Fruit fly (Drosophila melanogaster) whole organism, embryonic: ENCODE results near the gene Sodh1.

Source experiments
- Adf1 ChIP-seq: fragments of 200-800 bp; sonication (Bioruptor generic); IDR thresholded peaks from 2 replicates; pipeline ENCODE4 v1.3.6; 2022; ENCODE audit warnings: missing biosample characterization, missing genetic modification characterization
- Atf-2 ChIP-seq: fragments of 200-800 bp; sonication (Bioruptor generic); optimal IDR thresholded peaks from 2 replicates; lab custom pipeline; 2016; ENCODE audit warnings: missing biosample characterization, missing genetic modification characterization
- BEAF-32 ChIP-seq: fragments of 200-800 bp; sonication (Bioruptor generic); optimal IDR thresholded peaks from 3 replicates; lab custom pipeline; 2017; ENCODE audit warnings: missing biosample characterization, missing genetic modification characterization, mild to moderate bottlenecking, moderate library complexity, missing genetic modification reagents
- CG10321 ChIP-seq: fragments of 200-800 bp; sonication (Bioruptor generic); IDR thresholded peaks from 2 replicates; pipeline ENCODE4 v1.3.6; 2022; ENCODE audit warnings: missing biosample characterization, missing genetic modification characterization
- CG10979 ChIP-seq: fragments of 200-800 bp; sonication (Bioruptor generic); optimal IDR thresholded peaks from 2 replicates; lab custom pipeline; 2018; ENCODE audit warnings: missing biosample characterization, mild to moderate bottlenecking, missing genetic modification characterization, moderate library complexity
- CG15269 ChIP-seq: fragments of 200-800 bp; sonication (Bioruptor generic); optimal IDR thresholded peaks from 2 replicates; lab custom pipeline; 2018; ENCODE audit warnings: missing biosample characterization, mild to moderate bottlenecking, missing genetic modification characterization, moderate library complexity
- CG2678 ChIP-seq: fragments of 200-800 bp; sonication (Bioruptor generic); optimal IDR thresholded peaks from 3 replicates; lab custom pipeline; 2019; ENCODE audit warnings: missing biosample characterization, mild to moderate bottlenecking, missing genetic modification characterization, moderate library complexity
- CG3407 ChIP-seq: fragments of 200-800 bp; sonication (Bioruptor generic); optimal IDR thresholded peaks from 2 replicates; lab custom pipeline; 2018; ENCODE audit warnings: missing biosample characterization, mild to moderate bottlenecking, missing genetic modification characterization
- CG34224 ChIP-seq: fragments of 200-800 bp; sonication (Bioruptor generic); IDR thresholded peaks from 3 replicates; pipeline ENCODE4 v1.3.6; 2022; ENCODE audit warnings: missing biosample characterization, missing genetic modification characterization; ENCODE audit not compliant: partially characterized antibody
- CG42726 ChIP-seq: fragments of 200-800 bp; sonication (Bioruptor generic); IDR thresholded peaks from 2 replicates; pipeline ENCODE4 v1.3.6; 2022; ENCODE audit warnings: missing biosample characterization, missing genetic modification characterization; ENCODE audit not compliant: partially characterized antibody
- CG6813 ChIP-seq: fragments of 200-800 bp; sonication (Bioruptor generic); optimal IDR thresholded peaks from 2 replicates; lab custom pipeline; 2017; ENCODE audit warnings: missing biosample characterization, missing genetic modification characterization, mild to moderate bottlenecking, moderate library complexity, missing genetic modification reagents
- CG7372 ChIP-seq: fragments of 200-800 bp; sonication (Bioruptor generic); IDR thresholded peaks from 2 replicates; pipeline ENCODE4 v1.3.6; 2022; ENCODE audit warnings: missing biosample characterization, missing genetic modification characterization
- CkIIα-i1 ChIP-seq: fragments of 200-800 bp; sonication (Bioruptor generic); IDR thresholded peaks from 2 replicates; pipeline ENCODE4 v1.3.6; 2022; ENCODE audit warnings: missing biosample characterization, missing genetic modification characterization
- D ChIP-seq, 2 experiments: fragments of 200-800 bp in 1 of 2; fragments of >200 bp in 1 of 2; sonication (Bioruptor generic) in 1 of 2; optimal IDR thresholded peaks; 2 replicates in 1 of 2; 3 replicates in 1 of 2; lab custom pipeline; 2017; ENCODE audit warnings: mild to moderate bottlenecking in 1 of 2, missing biosample characterization in 1 of 2, missing genetic modification characterization in 1 of 2, missing genetic modification reagents in 1 of 2
- ERR ChIP-seq: fragments of 200-800 bp; sonication (Bioruptor generic); optimal IDR thresholded peaks from 2 replicates; lab custom pipeline; 2016; ENCODE audit warnings: missing biosample characterization, missing genetic modification characterization
- Ets65A ChIP-seq: fragments of 200-800 bp; sonication (Bioruptor generic); peaks from one replicate; lab custom pipeline; 2016; ENCODE audit warnings: missing biosample characterization, missing genetic modification characterization
- Hey ChIP-seq: fragments of 200-800 bp; sonication (Bioruptor generic); optimal IDR thresholded peaks from 3 replicates; lab custom pipeline; 2018; ENCODE audit warnings: missing biosample characterization, mild to moderate bottlenecking, missing genetic modification characterization
- Lpt ChIP-seq: fragments of >200 bp; optimal IDR thresholded peaks from 2 replicates; lab custom pipeline; 2018; ENCODE audit warnings: missing biosample characterization, missing genetic modification characterization
- Nf-YA ChIP-seq: fragments of 200-800 bp; sonication (Bioruptor generic); IDR thresholded peaks from 2 replicates; pipeline ENCODE4 v1.3.6; 2022; ENCODE audit warnings: missing biosample characterization, missing genetic modification characterization
- Nf-YB ChIP-seq: fragments of 200-800 bp; sonication (Bioruptor generic); optimal IDR thresholded peaks from 3 replicates; lab custom pipeline; 2019; ENCODE audit warnings: missing biosample characterization, mild to moderate bottlenecking, missing genetic modification characterization, moderate library complexity
- Nf-YC ChIP-seq: fragments of 200-800 bp; optimal IDR thresholded peaks from 3 replicates; lab custom pipeline; 2019; ENCODE audit warnings: missing biosample characterization, mild to moderate bottlenecking, missing genetic modification characterization, moderate library complexity
- Scr ChIP-seq: fragments of 200-800 bp; sonication (Bioruptor generic); IDR thresholded peaks from 2 replicates; pipeline ENCODE4 v1.3.6; 2022; ENCODE audit warnings: missing biosample characterization, missing genetic modification characterization; ENCODE audit not compliant: partially characterized antibody
- Sry-β ChIP-seq: fragments of 200-800 bp; sonication (Bioruptor generic); optimal IDR thresholded peaks from 2 replicates; lab custom pipeline; 2018; ENCODE audit warnings: missing biosample characterization, mild to moderate bottlenecking, missing genetic modification characterization, moderate library complexity
- abd-A ChIP-seq: fragments of 200-800 bp; sonication (Bioruptor generic); optimal IDR thresholded peaks from 3 replicates; lab custom pipeline; 2019; ENCODE audit warnings: missing biosample characterization, mild to moderate bottlenecking, missing genetic modification characterization, moderate library complexity
- ash1 ChIP-seq: fragments of 200-800 bp; sonication (Bioruptor generic); optimal IDR thresholded peaks from 2 replicates; lab custom pipeline; 2018; ENCODE audit warnings: missing biosample characterization, mild to moderate bottlenecking, missing genetic modification characterization
- cad ChIP-seq: fragments of >200 bp; optimal IDR thresholded peaks from 2 replicates; lab custom pipeline; 2017; ENCODE audit warnings: missing biosample characterization, missing genetic modification characterization
- caup ChIP-seq: fragments of 200-800 bp; sonication (Bioruptor generic); optimal IDR thresholded peaks from 3 replicates; lab custom pipeline; 2017; ENCODE audit warnings: missing biosample characterization, mild to moderate bottlenecking, missing genetic modification characterization, moderate library complexity; ENCODE audit not compliant: severe bottlenecking
- cg ChIP-seq: fragments of 200-800 bp; sonication (Bioruptor generic); optimal IDR thresholded peaks from 3 replicates; lab custom pipeline; 2019; ENCODE audit warnings: missing biosample characterization, mild to moderate bottlenecking, missing genetic modification characterization, moderate library complexity
- pros ChIP-seq: fragments of 200-800 bp; sonication (Bioruptor generic); optimal IDR thresholded peaks from 3 replicates; lab custom pipeline; 2019; ENCODE audit warnings: missing biosample characterization, mild to moderate bottlenecking, missing genetic modification characterization, moderate library complexity
- sens ChIP-seq: fragments of 200-800 bp; sonication (Bioruptor generic); peaks from one replicate; lab custom pipeline; 2016; ENCODE audit warnings: missing biosample characterization, missing genetic modification characterization
- seq ChIP-seq: fragments of 200-800 bp; sonication (Bioruptor generic); IDR thresholded peaks from 2 replicates; pipeline ENCODE4 v1.3.6; 2022; ENCODE audit warnings: missing biosample characterization, missing genetic modification characterization
- tll ChIP-seq, 2 experiments: fragments of 200-800 bp in 1 of 2; fragments of >200 bp in 1 of 2; sonication (Bioruptor generic) in 1 of 2; optimal IDR thresholded peaks; 2 replicates each; lab custom pipeline; 2017 to 2019; ENCODE audit warnings: missing biosample characterization in 2 of 2, missing genetic modification characterization in 2 of 2, mild to moderate bottlenecking in 1 of 2, moderate library complexity in 1 of 2
- twi ChIP-seq: fragments of 200-800 bp; optimal IDR thresholded peaks from 2 replicates; lab custom pipeline; 2019; ENCODE audit warnings: missing biosample characterization, mild to moderate bottlenecking, missing genetic modification characterization, moderate library complexity
- zen ChIP-seq: fragments of 200-800 bp; sonication (Bioruptor generic); optimal IDR thresholded peaks from 3 replicates; lab custom pipeline; 2018; ENCODE audit warnings: missing biosample characterization, mild to moderate bottlenecking, missing genetic modification characterization, moderate library complexity

The Sodh1 gene

DNA sequence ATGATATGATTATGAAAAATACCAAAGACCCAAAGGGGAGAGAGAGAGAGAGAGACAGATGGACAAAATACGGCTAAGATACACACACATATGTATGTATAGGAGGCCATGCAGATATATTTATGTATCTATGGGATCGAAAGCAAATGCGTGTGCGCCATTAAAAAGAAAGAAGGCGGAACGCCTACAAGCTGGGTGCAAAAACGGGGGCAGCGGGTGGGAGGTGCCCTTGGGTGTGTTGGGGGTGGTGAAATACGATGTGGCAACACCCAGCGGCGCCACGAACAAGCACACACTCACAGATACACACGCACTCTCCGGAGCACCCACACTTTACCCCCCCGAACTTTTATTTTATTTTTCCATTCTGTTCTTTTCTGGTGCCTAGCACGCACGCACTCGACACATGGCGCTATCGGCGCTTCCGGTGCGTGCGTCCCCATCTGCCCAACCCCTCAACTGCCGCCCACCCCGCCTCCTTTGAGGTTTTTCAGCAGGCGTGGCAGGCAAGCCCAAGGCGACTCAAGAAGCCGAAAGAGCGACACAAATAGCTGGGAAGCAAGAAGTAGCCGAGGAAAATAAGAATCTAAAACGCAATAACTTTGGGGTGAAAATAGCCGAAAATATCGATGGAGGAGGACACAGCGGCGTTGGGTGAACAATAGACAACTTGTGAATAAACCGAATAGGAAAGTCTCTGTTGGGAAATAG is 47.5 kb upstream of the Sodh1 start (continued):
- TF ChIP-seq CG3407 (GFP tag; lab: Kevin White, UChicago) = no peak
- TF ChIP-seq CG2678 (tag; lab: Kevin White, UChicago) = no peak
- TF ChIP-seq twi (tag; lab: Kevin White, UChicago) = peak; percentile 18
- peak; percentile 47 for TF ChIP-seq Nf-YB (GFP tag; lab: Kevin White, UChicago)
- TF ChIP-seq Sry-β (GFP tag; lab: Kevin White, UChicago) = no peak
- peak; percentile 45 for TF ChIP-seq Hey (tag; lab: Kevin White, UChicago)
- peak; percentile 54; the same call in 1 of the 2 replicates for TF ChIP-seq Adf1
- TF ChIP-seq CG42726 (GFP tag; lab: Robert Waterston, UW) = 0 out of 2 replicates have a peak, but pooled peaks have one; percentile 27
- no peak for TF ChIP-seq Atf-2 (GFP tag; lab: Kevin White, UChicago)

DNA sequence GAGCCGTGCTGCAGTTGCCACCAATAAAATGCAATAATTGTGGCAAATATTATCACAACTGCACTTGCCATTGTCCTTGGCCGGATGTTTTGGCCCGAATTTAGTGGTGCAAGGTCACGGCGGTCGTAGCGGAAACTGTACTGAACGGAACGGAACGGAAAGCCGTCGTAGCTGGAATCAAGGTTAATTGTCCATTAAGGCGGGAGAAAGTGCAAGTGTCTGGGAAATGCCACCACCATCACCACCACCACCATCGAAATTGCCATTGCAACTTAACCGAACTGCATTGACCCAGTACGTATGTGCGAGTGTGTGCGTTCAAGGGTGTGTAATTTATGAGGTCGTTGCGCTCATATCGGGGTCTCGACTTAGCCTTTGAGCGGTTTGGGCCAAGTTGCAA is 45.2 kb upstream of the Sodh1 start:
- TF ChIP-seq tll (GFP tag; optimal IDR thresholded peaks at IDR 0.05; lab: Kevin White, UChicago) (peak in 1 of 2 experiments; percentile 84), caup (no peak), pros (GFP tag; lab: Kevin White, UChicago) (peak; percentile 49), ERR (GFP tag; lab: Kevin White, UChicago) (no peak), cad (GFP tag; lab: Kevin White, UChicago) (peak; percentile 20), D (optimal IDR thresholded peaks at IDR 0.05; lab: Kevin White, UChicago) (peak; percentile 63), D (GFP tag; optimal IDR thresholded peaks at IDR 0.05; lab: Kevin White, UChicago) (no peak), CG10321 (GFP tag; lab: Robert Waterston, UW) (no peak), zen (tag; lab: Kevin White, UChicago) (peak; percentile 54)
- TF ChIP-seq, all 482 proteins: peak for 5

DNA sequence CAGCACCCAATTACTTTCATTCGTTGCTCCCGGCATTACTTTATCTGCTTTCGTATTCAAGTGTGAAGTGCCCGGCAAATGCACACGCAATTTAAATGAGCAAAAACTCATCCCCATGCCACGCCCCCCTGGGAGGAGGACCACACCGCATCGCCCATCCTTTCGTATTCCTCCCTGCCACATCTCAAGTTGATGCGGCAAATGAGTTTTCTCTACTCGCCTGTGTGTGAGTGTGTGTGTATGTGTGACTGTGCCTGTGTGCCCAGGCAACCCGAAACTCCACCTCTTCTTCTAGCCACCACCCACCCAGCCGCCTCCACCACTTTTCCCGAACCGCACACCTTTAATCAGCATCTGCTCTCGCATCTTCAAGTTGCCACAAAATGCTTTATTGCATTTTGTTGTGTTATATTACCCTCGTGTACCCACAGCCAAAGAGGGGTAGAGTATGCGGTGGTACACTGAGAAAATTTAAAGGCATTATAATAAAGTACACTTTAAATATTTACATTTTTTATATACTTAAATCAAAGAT is 41.0 kb upstream of the Sodh1 start:
- TF ChIP-seq Scr (no peak), sens (GFP tag; lab: Kevin White, UChicago) (no peak), CG7372 (GFP tag; lab: Robert Waterston, UW) (no peak), cg (peak; percentile 33), CG10979 (no peak), caup (no peak), pros (GFP tag; lab: Kevin White, UChicago) (peak; percentile 19), CkIIα-i1 (GFP tag; lab: Robert Waterston, UW) (no peak), CG34224 (GFP tag; lab: Robert Waterston, UW) (no peak), Nf-YB (GFP tag; lab: Kevin White, UChicago) (peak; percentile 53), Ets65A (peak; percentile 65), Nf-YA (GFP tag; lab: Robert Waterston, UW) (no peak), seq (GFP tag; lab: Robert Waterston, UW) (peak; percentile 36; the same call in 1 of the 2 replicates), CG15269 (tag; lab: Kevin White, UChicago) (no peak), CG6813 (GFP tag; lab: Kevin White, UChicago) (no peak), abd-A (tag; lab: Kevin White, UChicago) (peak; percentile 50), ash1 (peak; percentile 2), BEAF-32 (GFP tag; lab: Kevin White, UChicago) (no peak), Nf-YC (peak; percentile 65), Lpt (GFP tag; lab: Kevin White, UChicago) (no peak)
- TF ChIP-seq, all 482 proteins: peak for 8
